Worm (Caenorhabditis elegans): ENCODE data around the gene gst-5.

ce11 chrII:10947317-10947716 lies 2.8 kb upstream of the gst-5 start, which contains the start of the genes tceb-3 and gskl-1:
- TF ChIP-seq nhr-237 (tag; optimal IDR thresholded peaks at IDR 0.05): no peak
- no peak for TF ChIP-seq sup-37 (GFP tag; optimal IDR thresholded peaks at IDR 0.05)
- TF ChIP-seq mdl-1 (tag; optimal IDR thresholded peaks at IDR 0.05): no peak
- no peak for TF ChIP-seq Y116A8C.19 (tag; optimal IDR thresholded peaks at IDR 0.05; ENCODE audit: borderline replicate concordance)

Measured in whole organism, L1 larva.